Worm (Caenorhabditis elegans): Measurements from ENCODE around the gene F09E10.6.

DNA sequence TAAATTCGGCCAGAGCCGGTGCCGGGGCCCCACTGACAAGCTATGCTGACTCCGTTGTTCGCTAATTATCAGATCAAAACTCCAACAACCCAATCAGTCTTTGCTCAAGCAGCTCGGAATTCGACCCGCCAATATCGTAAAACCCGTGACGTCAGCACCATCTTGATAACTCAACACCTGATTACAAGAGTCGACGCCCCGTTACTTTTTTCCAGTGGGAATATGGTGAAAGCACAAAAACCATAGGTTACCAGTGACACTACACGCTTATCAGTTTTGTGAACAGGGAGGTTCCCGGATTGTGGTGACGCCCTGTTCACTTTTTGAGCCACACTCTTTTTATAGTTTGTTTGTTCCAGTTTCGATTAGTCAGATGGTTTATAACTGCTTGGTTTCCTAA, 43.6 kb upstream of the F09E10.6 start:
- no peak for TF ChIP-seq flt-1 (GFP tag; IDR thresholded peaks at IDR 0.05)
- TF ChIP-seq tab-1 (GFP tag; IDR thresholded peaks at IDR 0.05), result no peak
- no peak for TF ChIP-seq T22C8.4 (GFP tag; IDR thresholded peaks at IDR 0.05)
- no peak for TF ChIP-seq ref-1 (GFP tag; conservative IDR thresholded peaks at IDR 0.05)
- no peak for TF ChIP-seq cog-1 (tag; optimal IDR thresholded peaks at IDR 0.05)
- no peak for TF ChIP-seq klf-2 (GFP tag; conservative IDR thresholded peaks at IDR 0.05)
- TF ChIP-seq ztf-29 (GFP tag; IDR thresholded peaks at IDR 0.05), result no peak
